Fruit fly (Drosophila melanogaster): ENCODE results near the gene Ugt307A1.

Gene Ugt307A1

dm6 chr2L:7032517-7032951 is 35.2 kb upstream of the Ugt307A1 start, which contains the start of the genes Rab30 and Caper (continued):
- TF ChIP-seq Dad (GFP tag; optimal IDR thresholded peaks at IDR 0.05): peak; percentile 41
- TF ChIP-seq CG4707 (GFP tag; optimal IDR thresholded peaks at IDR 0.05): no peak
- TF ChIP-seq phol (tag; optimal IDR thresholded peaks at IDR 0.05): peak; percentile 67
- peak; percentile 42 for TF ChIP-seq ind (GFP tag; optimal IDR thresholded peaks at IDR 0.05)
- TF ChIP-seq MESR4 (GFP tag; optimal IDR thresholded peaks at IDR 0.05): peak; percentile 94
- peak; percentile 91 for TF ChIP-seq Ets97D (GFP tag; optimal IDR thresholded peaks at IDR 0.05)
- no peak for TF ChIP-seq TFAM (GFP tag; optimal IDR thresholded peaks at IDR 0.05)
- peak; percentile 98 for TF ChIP-seq CG14860 (GFP tag; IDR thresholded peaks at IDR 0.05; ENCODE audit: partially characterized antibody)
- TF ChIP-seq Max (GFP tag; optimal IDR thresholded peaks at IDR 0.05): peak; percentile 55
- TF ChIP-seq row (GFP tag; IDR thresholded peaks at IDR 0.05): peak; percentile 72
- TF ChIP-seq nau (GFP tag; optimal IDR thresholded peaks at IDR 0.05): no peak
- no peak for TF ChIP-seq CG17612 (GFP tag; IDR thresholded peaks at IDR 0.05)
- TF ChIP-seq sqz (GFP tag; optimal IDR thresholded peaks at IDR 0.05): no peak
- peak; percentile 96 for TF ChIP-seq Ets65A (GFP tag)
- no peak for TF ChIP-seq slou (GFP tag; optimal IDR thresholded peaks at IDR 0.05)
- TF ChIP-seq Optix (GFP tag; IDR thresholded peaks at IDR 0.05): no peak
- peak; percentile 72 for TF ChIP-seq CG9437 (GFP tag; optimal IDR thresholded peaks at IDR 0.05)
- peak; percentile 42 for TF ChIP-seq tin (GFP tag; optimal IDR thresholded peaks at IDR 0.05)
- TF ChIP-seq onecut (GFP tag; IDR thresholded peaks at IDR 0.05): peak; percentile 42
- no peak for TF ChIP-seq crol (GFP tag; IDR thresholded peaks at IDR 0.05)
- TF ChIP-seq mam (GFP tag; optimal IDR thresholded peaks at IDR 0.05): peak; percentile 83
- no peak for TF ChIP-seq so (GFP tag; IDR thresholded peaks at IDR 0.05)
- TF ChIP-seq CG14667 (GFP tag; IDR thresholded peaks at IDR 0.05): no peak
- no peak for TF ChIP-seq ranshi (GFP tag; IDR thresholded peaks at IDR 0.05)
- no peak for TF ChIP-seq CG1233 (GFP tag; optimal IDR thresholded peaks at IDR 0.05)
- no peak for TF ChIP-seq Blimp-1 (GFP tag; optimal IDR thresholded peaks at IDR 0.05)
- peak; percentile 51 for TF ChIP-seq schlank (tag; optimal IDR thresholded peaks at IDR 0.05)
- TF ChIP-seq CG3163 (GFP tag; optimal IDR thresholded peaks at IDR 0.05): peak; percentile 29
- no peak for TF ChIP-seq CG3838 (GFP tag; optimal IDR thresholded peaks at IDR 0.05)
- no peak for TF ChIP-seq CG18764 (GFP tag; optimal IDR thresholded peaks at IDR 0.05)
- no peak for TF ChIP-seq cwo (GFP tag; optimal IDR thresholded peaks at IDR 0.05)
- peak; percentile 99 for TF ChIP-seq mld (GFP tag; IDR thresholded peaks at IDR 0.05; ENCODE audit: partially characterized antibody)
- TF ChIP-seq Dip2 (GFP tag; IDR thresholded peaks at IDR 0.05): no peak
- no peak for TF ChIP-seq Hr39 (optimal IDR thresholded peaks at IDR 0.05)
- no peak for TF ChIP-seq CG10209 (GFP tag; optimal IDR thresholded peaks at IDR 0.05)
- peak; percentile 49 for TF ChIP-seq CG15601 (tag; optimal IDR thresholded peaks at IDR 0.05)
- peak; percentile 23 for TF ChIP-seq CG10147 (GFP tag; optimal IDR thresholded peaks at IDR 0.05)
- TF ChIP-seq CG7963 (GFP tag; IDR thresholded peaks at IDR 0.05; ENCODE audit: partially characterized antibody): peak; percentile 98
- TF ChIP-seq CHES-1-like (GFP tag; optimal IDR thresholded peaks at IDR 0.05): peak; percentile 85
- TF ChIP-seq disco-r (GFP tag; optimal IDR thresholded peaks at IDR 0.05): no peak
- TF ChIP-seq gce (GFP tag; IDR thresholded peaks at IDR 0.05): no peak
- peak; percentile 52 for TF ChIP-seq CG7987 (GFP tag; optimal IDR thresholded peaks at IDR 0.05)
- no peak for TF ChIP-seq peb (GFP tag; IDR thresholded peaks at IDR 0.05)
- no peak for TF ChIP-seq lov (optimal IDR thresholded peaks at IDR 0.05)
- TF ChIP-seq lov (GFP tag; IDR thresholded peaks at IDR 0.05): no peak
- TF ChIP-seq CG15514 (GFP tag; optimal IDR thresholded peaks at IDR 0.05): peak; percentile 66
- no peak for TF ChIP-seq CG10959 (GFP tag; IDR thresholded peaks at IDR 0.05)
- peak; percentile 98 for TF ChIP-seq inv (GFP tag; IDR thresholded peaks at IDR 0.05; ENCODE audit: partially characterized antibody)
- TF ChIP-seq CG30020 (tag; optimal IDR thresholded peaks at IDR 0.05): peak; percentile 75
- TF ChIP-seq ci (GFP tag; IDR thresholded peaks at IDR 0.05): peak; percentile 79; the same call in 2 of the 3 replicates
- TF ChIP-seq tna (GFP tag; IDR thresholded peaks at IDR 0.05; ENCODE audit: partially characterized antibody): peak; percentile 96
- TF ChIP-seq Hr3 (GFP tag; optimal IDR thresholded peaks at IDR 0.05): peak; percentile 46
